Worm (Caenorhabditis elegans): ENCODE results near the gene Y45F3A.5.

- TF ChIP-seq T22C8.4 (GFP tag; IDR thresholded peaks at IDR 0.05), result no peak
- TF ChIP-seq ztf-23 (GFP tag; IDR thresholded peaks at IDR 0.05), result no peak
- no peak for TF ChIP-seq flt-1 (GFP tag; IDR thresholded peaks at IDR 0.05)
- no peak for TF ChIP-seq klf-2 (GFP tag; conservative IDR thresholded peaks at IDR 0.05)
- TF ChIP-seq tab-1 (GFP tag; IDR thresholded peaks at IDR 0.05), result no peak
- no peak for TF ChIP-seq med-1 (GFP tag; optimal IDR thresholded peaks at IDR 0.05; ENCODE audit: insufficient read depth)
- TF ChIP-seq ztf-29 (GFP tag; IDR thresholded peaks at IDR 0.05), result no peak
- TF ChIP-seq cog-1 (tag; optimal IDR thresholded peaks at IDR 0.05), result no peak
- no peak for TF ChIP-seq ref-1 (GFP tag; conservative IDR thresholded peaks at IDR 0.05)
These were observed 7.3 kb downstream of the Y45F3A.5 start for ce11 chrIII:10578873-10579272.

Measured in whole organism, midembryonic.